Fruit fly (Drosophila melanogaster) whole organism, prepupa: ENCODE results near the gene CG15771.

Source experiments
- Blimp-1 ChIP-seq: fragments of 200-800 bp; sonication (Bioruptor generic); optimal IDR thresholded peaks from 3 replicates; lab custom pipeline; 2017; ENCODE audit warnings: missing biosample characterization, missing genetic modification characterization, mild to moderate bottlenecking, moderate library complexity, missing genetic modification reagents
- CG10631 ChIP-seq: fragments of 200-800 bp; sonication (Bioruptor generic); optimal IDR thresholded peaks from 2 replicates; lab custom pipeline; 2016; ENCODE audit warnings: missing biosample characterization, missing genetic modification characterization
- CG11762 ChIP-seq: fragments of 200-800 bp; sonication (Bioruptor generic); optimal IDR thresholded peaks from 3 replicates; lab custom pipeline; 2016; ENCODE audit warnings: missing biosample characterization, missing genetic modification characterization; ENCODE audit not compliant: insufficient read depth
- CG11902 ChIP-seq: fragments of 200-800 bp; sonication (Bioruptor generic); optimal IDR thresholded peaks from 3 replicates; lab custom pipeline; 2016; ENCODE audit warnings: missing biosample characterization, missing genetic modification characterization
- CG1621 ChIP-seq: fragments of 200-800 bp; sonication (Bioruptor generic); optimal IDR thresholded peaks from 3 replicates; lab custom pipeline; 2018; ENCODE audit warnings: missing biosample characterization, mild to moderate bottlenecking, missing genetic modification characterization
- CG3032 ChIP-seq: fragments of 200-800 bp; optimal IDR thresholded peaks from 2 replicates; lab custom pipeline; 2019; ENCODE audit warnings: missing biosample characterization, mild to moderate bottlenecking, missing genetic modification characterization, moderate library complexity
- CG31627 ChIP-seq: fragments of 200-800 bp; sonication (Bioruptor generic); optimal IDR thresholded peaks from 3 replicates; lab custom pipeline; 2016; ENCODE audit warnings: missing biosample characterization, missing genetic modification characterization
- CG6163 ChIP-seq: fragments of 200-800 bp; sonication (Bioruptor generic); IDR thresholded peaks from 3 replicates; pipeline ENCODE4 v1.3.6; 2022; ENCODE audit warnings: missing biosample characterization, missing genetic modification characterization
- CG6276 ChIP-seq: fragments of 200-800 bp; sonication (Bioruptor generic); optimal IDR thresholded peaks from 2 replicates; lab custom pipeline; 2017; ENCODE audit warnings: missing biosample characterization, mild to moderate bottlenecking, missing genetic modification characterization
- CG6808 ChIP-seq: fragments of 200-800 bp; sonication (Bioruptor generic); optimal IDR thresholded peaks from 3 replicates; lab custom pipeline; 2017; ENCODE audit warnings: missing biosample characterization, missing genetic modification characterization, mild to moderate bottlenecking, moderate library complexity, missing genetic modification reagents
- CG6854 ChIP-seq: fragments of 200-800 bp; sonication (Bioruptor generic); optimal IDR thresholded peaks from 2 replicates; lab custom pipeline; 2017; ENCODE audit warnings: missing biosample characterization, mild to moderate bottlenecking, missing genetic modification characterization
- CG7368 ChIP-seq: fragments of 200-800 bp; sonication (Bioruptor generic); optimal IDR thresholded peaks from 3 replicates; lab custom pipeline; 2016; ENCODE audit warnings: missing biosample characterization, missing genetic modification characterization
- CG8119 ChIP-seq: fragments of 200-800 bp; sonication (Bioruptor generic); IDR thresholded peaks from 3 replicates; pipeline ENCODE4 v1.3.6; 2022; ENCODE audit warnings: missing biosample characterization, missing genetic modification characterization
- CG8319 ChIP-seq: fragments of 200-800 bp; sonication (Bioruptor generic); optimal IDR thresholded peaks from 3 replicates; lab custom pipeline; 2016; ENCODE audit warnings: missing biosample characterization, missing genetic modification characterization
- CG8632 ChIP-seq: fragments of 200-800 bp; sonication (Bioruptor generic); optimal IDR thresholded peaks from 3 replicates; lab custom pipeline; 2016; ENCODE audit warnings: missing biosample characterization, missing genetic modification characterization
- Eip78C ChIP-seq: fragments of 200-800 bp; sonication (Bioruptor generic); peaks from one replicate; lab custom pipeline; 2016; ENCODE audit warnings: missing biosample characterization, missing genetic modification characterization
- Eip93F ChIP-seq: fragments of 200-800 bp; sonication (Bioruptor generic); optimal IDR thresholded peaks from 2 replicates; lab custom pipeline; 2016; ENCODE audit warnings: missing biosample characterization, mild to moderate bottlenecking, missing genetic modification characterization
- Ets21C ChIP-seq: fragments of 200-800 bp; sonication (Bioruptor generic); optimal IDR thresholded peaks from 3 replicates; lab custom pipeline; 2016; ENCODE audit warnings: missing biosample characterization, missing genetic modification characterization
- Ets96B ChIP-seq: fragments of 200-800 bp; optimal IDR thresholded peaks from 2 replicates; lab custom pipeline; 2019; ENCODE audit warnings: missing biosample characterization, mild to moderate bottlenecking, missing genetic modification characterization, moderate library complexity
- Gug ChIP-seq: fragments of 200-800 bp; sonication (Bioruptor generic); IDR thresholded peaks from 2 replicates; pipeline ENCODE4 v1.3.6; 2022; ENCODE audit warnings: missing biosample characterization, missing genetic modification characterization
- Hr38 ChIP-seq: sonication (Bioruptor generic); optimal IDR thresholded peaks from 2 replicates; lab custom pipeline; 2016; ENCODE audit warnings: missing biosample characterization, missing genetic modification characterization
- Hr39 ChIP-seq: fragments of 200-800 bp; sonication (Bioruptor generic); optimal IDR thresholded peaks from 2 replicates; lab custom pipeline; 2016; ENCODE audit warnings: missing biosample characterization, missing genetic modification characterization
- Hr4 ChIP-seq: fragments of 200-800 bp; sonication (Bioruptor generic); optimal IDR thresholded peaks from 3 replicates; lab custom pipeline; 2016; ENCODE audit warnings: missing biosample characterization, missing genetic modification characterization
- Lpt ChIP-seq: fragments of 200-800 bp; sonication (Bioruptor generic); optimal IDR thresholded peaks from 3 replicates; lab custom pipeline; 2016; ENCODE audit warnings: missing biosample characterization, missing genetic modification characterization
- OdsH ChIP-seq: fragments of 200-800 bp; sonication (Bioruptor generic); optimal IDR thresholded peaks from 3 replicates; lab custom pipeline; 2016; ENCODE audit warnings: missing biosample characterization, missing genetic modification characterization
- Smox ChIP-seq: fragments of 200-800 bp; sonication (Bioruptor generic); optimal IDR thresholded peaks from 3 replicates; lab custom pipeline; 2016; ENCODE audit warnings: missing biosample characterization, missing genetic modification characterization
- Sox15 ChIP-seq: fragments of 200-800 bp; sonication (Bioruptor generic); optimal IDR thresholded peaks from 3 replicates; lab custom pipeline; 2016; ENCODE audit warnings: missing biosample characterization, missing genetic modification characterization
- achi ChIP-seq: fragments of 200-800 bp; sonication (Bioruptor generic); optimal IDR thresholded peaks from 3 replicates; lab custom pipeline; 2016; ENCODE audit warnings: missing biosample characterization, missing genetic modification characterization
- acj6 ChIP-seq: fragments of 200-800 bp; sonication (Bioruptor generic); optimal IDR thresholded peaks from 3 replicates; lab custom pipeline; 2016; ENCODE audit warnings: missing biosample characterization, missing genetic modification characterization
- cyc ChIP-seq: fragments of 200-800 bp; sonication (Bioruptor generic); optimal IDR thresholded peaks from 3 replicates; lab custom pipeline; 2016; ENCODE audit warnings: missing biosample characterization, missing genetic modification characterization
- dac ChIP-seq: fragments of 200-800 bp; sonication (Bioruptor generic); optimal IDR thresholded peaks from 2 replicates; lab custom pipeline; 2017; ENCODE audit warnings: missing biosample characterization, mild to moderate bottlenecking, missing genetic modification characterization
- dsx ChIP-seq: fragments of 200-800 bp; optimal IDR thresholded peaks from 3 replicates; lab custom pipeline; 2019; ENCODE audit warnings: missing biosample characterization, mild to moderate bottlenecking, missing genetic modification characterization, moderate library complexity; ENCODE audit not compliant: poor library complexity, severe bottlenecking
- esn ChIP-seq: fragments of 200-800 bp; sonication (Bioruptor generic); optimal IDR thresholded peaks from 2 replicates; lab custom pipeline; 2016; ENCODE audit warnings: missing biosample characterization, mild to moderate bottlenecking, missing genetic modification characterization, moderate library complexity
- fd59A ChIP-seq: fragments of 200-800 bp; sonication (Bioruptor generic); optimal IDR thresholded peaks from 2 replicates; lab custom pipeline; 2017; ENCODE audit warnings: missing biosample characterization, mild to moderate bottlenecking, missing genetic modification characterization, missing genetic modification reagents
- fd85E ChIP-seq: fragments of 200-800 bp; sonication (Bioruptor generic); optimal IDR thresholded peaks from 3 replicates; lab custom pipeline; 2016; ENCODE audit warnings: missing biosample characterization, missing genetic modification characterization
- fkh ChIP-seq: fragments of 200-800 bp; sonication (Bioruptor generic); optimal IDR thresholded peaks from 3 replicates; lab custom pipeline; 2017; ENCODE audit warnings: missing biosample characterization, mild to moderate bottlenecking, missing genetic modification characterization, moderate library complexity
- lz ChIP-seq: fragments of 200-800 bp; sonication (Bioruptor generic); optimal IDR thresholded peaks from 3 replicates; lab custom pipeline; 2016; ENCODE audit warnings: missing biosample characterization, missing genetic modification characterization
- net ChIP-seq: fragments of 200-800 bp; sonication (Bioruptor generic); optimal IDR thresholded peaks from 3 replicates; lab custom pipeline; 2016; ENCODE audit warnings: missing biosample characterization, missing genetic modification characterization
- pdm3 ChIP-seq: fragments of 200-800 bp; sonication (Bioruptor generic); optimal IDR thresholded peaks from 3 replicates; lab custom pipeline; 2016; ENCODE audit warnings: missing biosample characterization, missing genetic modification characterization
- salr ChIP-seq, 2 experiments: fragments of 200-800 bp; sonication (Bioruptor generic); optimal IDR thresholded peaks; 3 replicates each; lab custom pipeline; 2016 to 2018; ENCODE audit warnings: missing biosample characterization in 2 of 2, missing genetic modification characterization in 2 of 2, mild to moderate bottlenecking in 1 of 2
- spab ChIP-seq: fragments of 200-800 bp; sonication (Bioruptor generic); optimal IDR thresholded peaks from 2 replicates; lab custom pipeline; 2017; ENCODE audit warnings: missing biosample characterization, mild to moderate bottlenecking, missing genetic modification characterization, missing genetic modification reagents
- ss ChIP-seq, 2 experiments: fragments of 200-800 bp; sonication (Bioruptor generic); optimal IDR thresholded peaks; 2 replicates in 1 of 2; 3 replicates in 1 of 2; lab custom pipeline; 2017 to 2018; ENCODE audit warnings: mild to moderate bottlenecking in 2 of 2, missing biosample characterization in 2 of 2, missing genetic modification characterization in 2 of 2, moderate library complexity in 1 of 2
- svp ChIP-seq: fragments of 200-800 bp; sonication (Bioruptor generic); peaks from one replicate; lab custom pipeline; 2016; ENCODE audit warnings: missing biosample characterization, missing genetic modification characterization

Gene CG15771

DNA sequence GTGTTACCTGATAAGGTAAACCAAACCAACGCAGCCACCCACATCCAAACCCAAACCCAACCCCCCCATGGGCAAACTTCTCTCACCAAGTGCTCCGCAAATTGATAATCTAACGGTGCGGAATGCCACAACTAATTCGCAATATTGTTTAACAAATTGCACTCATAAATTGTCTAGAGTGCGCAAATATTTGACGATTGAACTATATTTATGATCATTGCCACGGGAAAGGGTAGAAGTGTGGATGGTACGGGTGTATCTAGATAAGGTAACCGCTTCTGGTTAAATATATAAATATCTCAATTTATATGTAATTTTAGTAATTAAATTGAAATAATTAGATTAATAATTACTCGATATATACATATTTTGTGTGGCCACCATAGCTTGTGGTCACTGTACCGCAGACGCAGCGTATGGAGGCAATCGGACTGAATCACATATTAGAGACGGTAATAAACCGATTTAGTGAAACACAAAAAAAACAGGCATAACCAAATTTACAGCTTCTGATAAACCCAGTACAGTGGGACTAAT is 36.8 kb upstream of the CG15771 start (continued):
- TF ChIP-seq dac (GFP tag; lab: Kevin White, UChicago) = no peak
- TF ChIP-seq pdm3 (GFP tag; lab: Kevin White, UChicago) = peak; percentile 1
- TF ChIP-seq Sox15 (GFP tag; lab: Kevin White, UChicago) = no peak
- peak; percentile 32 for TF ChIP-seq OdsH
- peak; percentile 60; the same call in 1 of the 3 replicates for TF ChIP-seq CG8119 (GFP tag; lab: Robert Waterston, UW)
- no peak for TF ChIP-seq Hr39 (GFP tag; lab: Kevin White, UChicago)
- no peak for TF ChIP-seq CG6808
- TF ChIP-seq CG6276 (GFP tag; lab: Kevin White, UChicago) = no peak
- TF ChIP-seq achi = peak; percentile 16
- TF ChIP-seq Hr4 = peak; percentile 28
- no peak for TF ChIP-seq fd59A
- peak in 1 of 2 experiments; percentile 14 for TF ChIP-seq salr (GFP tag; optimal IDR thresholded peaks at IDR 0.05; lab: Kevin White, UChicago)
- no peak for TF ChIP-seq CG31627 (GFP tag; lab: Kevin White, UChicago)
- TF ChIP-seq CG3032 = no peak
- no peak for TF ChIP-seq CG1621 (tag; lab: Kevin White, UChicago)
- no peak for TF ChIP-seq Blimp-1 (GFP tag; lab: Kevin White, UChicago)
- TF ChIP-seq, all 60 proteins: peak for 19

DNA sequence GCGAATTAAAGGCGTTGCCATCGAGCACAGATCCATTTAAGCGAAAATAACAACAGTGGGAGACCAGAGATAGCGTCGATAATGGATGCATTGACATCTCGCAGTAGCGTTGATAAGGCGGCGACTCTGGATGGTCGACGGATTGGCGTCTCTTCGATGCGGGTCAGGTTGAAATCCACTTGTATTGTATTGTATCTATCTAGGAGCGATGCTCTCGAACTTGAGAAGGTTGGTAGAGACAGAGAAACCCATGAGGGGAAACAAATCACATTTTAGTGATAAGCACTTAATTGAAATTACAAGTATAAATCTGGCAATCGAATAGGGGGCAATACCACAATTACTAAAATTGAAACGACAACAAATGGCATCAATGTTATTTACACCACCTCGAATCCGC is 31.8 kb upstream of the CG15771 start:
- TF ChIP-seq svp (GFP tag; lab: Kevin White, UChicago) (peak; percentile 97), CG31627 (GFP tag; lab: Kevin White, UChicago) (no peak), CG6163 (no peak), Lpt (GFP tag; lab: Kevin White, UChicago) (no peak), CG6808 (no peak), CG7368 (no peak), Smox (GFP tag; lab: Kevin White, UChicago) (no peak), Sox15 (GFP tag; lab: Kevin White, UChicago) (no peak), Eip78C (GFP tag; lab: Kevin White, UChicago) (peak; percentile 55), fkh (GFP tag; lab: Kevin White, UChicago) (no peak)
- TF ChIP-seq, all 60 proteins: peak for 2

DNA sequence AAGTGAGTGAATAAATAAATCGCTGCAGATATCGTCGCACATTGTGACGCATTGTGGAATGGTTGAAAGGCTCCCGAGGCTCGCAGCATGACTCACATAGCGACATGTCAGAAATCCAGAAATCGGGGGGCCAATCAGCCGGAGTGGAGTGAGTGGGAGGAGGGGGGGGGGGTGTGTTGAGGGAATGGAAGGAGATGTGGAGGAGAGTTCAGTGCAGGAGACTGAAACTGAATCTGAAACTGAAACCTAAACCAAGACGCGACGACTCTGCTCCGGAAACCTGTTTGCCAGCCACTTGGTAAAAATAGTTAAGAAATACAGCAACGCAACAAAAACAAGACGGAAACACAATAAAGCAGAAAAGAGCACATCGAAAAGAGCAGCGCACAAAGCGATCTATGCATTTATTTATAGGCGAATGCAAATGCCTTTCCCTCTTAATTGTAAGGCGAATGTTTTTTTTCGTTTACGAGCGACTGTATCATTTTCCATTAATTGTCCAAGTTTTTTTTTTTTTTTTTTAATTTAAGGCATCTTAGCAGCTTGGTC is 31.1 kb upstream of the CG15771 start:
- TF ChIP-seq CG7368 (no peak), CG6808 (peak; percentile 52), CG1621 (tag; lab: Kevin White, UChicago) (peak; percentile 77), Ets96B (no peak), ss (GFP tag; optimal IDR thresholded peaks at IDR 0.05; lab: Kevin White, UChicago) (peak in 1 of 2 experiments; percentile 57), CG6854 (GFP tag; lab: Kevin White, UChicago) (no peak), Blimp-1 (GFP tag; lab: Kevin White, UChicago) (peak; percentile 31)
- TF ChIP-seq, all 60 proteins: peak for 4

DNA sequence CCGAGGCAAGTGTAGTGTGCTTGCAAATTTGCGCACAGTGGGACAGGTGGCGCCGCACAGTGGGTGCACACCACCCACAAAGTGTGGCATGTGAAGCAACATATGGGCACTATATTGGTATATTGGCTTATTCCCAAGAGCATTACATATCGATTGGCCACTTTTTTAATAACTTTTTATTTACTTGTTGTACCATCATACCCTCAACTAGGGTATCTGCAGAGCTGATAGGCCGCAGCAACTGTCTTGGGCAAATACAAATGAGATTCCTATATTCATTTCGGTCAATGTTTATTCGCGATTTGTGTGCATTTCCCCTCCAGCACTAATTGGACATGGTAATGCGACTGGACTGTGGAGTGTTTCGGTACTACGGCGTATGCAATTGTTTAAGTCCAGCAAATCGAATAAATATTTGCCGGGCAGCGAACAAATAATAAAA is 30.6 kb upstream of the CG15771 start:
- TF ChIP-seq cyc (GFP tag; lab: Kevin White, UChicago) (peak; percentile 73), svp (GFP tag; lab: Kevin White, UChicago) (peak; percentile 86), Smox (GFP tag; lab: Kevin White, UChicago) (peak; percentile 55), CG8632 (GFP tag; lab: Kevin White, UChicago) (peak; percentile 77), Eip93F (no peak), acj6 (GFP tag; lab: Kevin White, UChicago) (peak; percentile 88), CG11902 (peak; percentile 59), CG10631 (GFP tag; lab: Kevin White, UChicago) (peak; percentile 87), CG8319 (GFP tag; lab: Kevin White, UChicago) (peak; percentile 68), spab (GFP tag; lab: Kevin White, UChicago) (peak; percentile 68), dsx (GFP tag; lab: Kevin White, UChicago) (peak; percentile 58), Hr38 (peak; percentile 28), CG11762 (peak; percentile 80), Blimp-1 (GFP tag; lab: Kevin White, UChicago) (no peak), Ets21C (peak; percentile 46), Lpt (GFP tag; lab: Kevin White, UChicago) (peak; percentile 91), fd85E (GFP tag; lab: Kevin White, UChicago) (peak; percentile 34), Eip78C (GFP tag; lab: Kevin White, UChicago) (peak; percentile 96), salr (GFP tag; optimal IDR thresholded peaks at IDR 0.05; lab: Kevin White, UChicago) (peak; percentile 72 to 89), Gug (GFP tag; lab: Robert Waterston, UW) (peak; percentile 88), dac (GFP tag; lab: Kevin White, UChicago) (peak; percentile 88), CG3032 (peak; percentile 87), Sox15 (GFP tag; lab: Kevin White, UChicago) (peak; percentile 73), fkh (GFP tag; lab: Kevin White, UChicago) (peak; percentile 83), achi (peak; percentile 87), esn (GFP tag; lab: Kevin White, UChicago) (peak; percentile 76), net (peak; percentile 88), lz (GFP tag; lab: Kevin White, UChicago) (peak; percentile 77)
